Worm (Caenorhabditis elegans): ENCODE measurements around the gene C30G12.1.

DNA sequence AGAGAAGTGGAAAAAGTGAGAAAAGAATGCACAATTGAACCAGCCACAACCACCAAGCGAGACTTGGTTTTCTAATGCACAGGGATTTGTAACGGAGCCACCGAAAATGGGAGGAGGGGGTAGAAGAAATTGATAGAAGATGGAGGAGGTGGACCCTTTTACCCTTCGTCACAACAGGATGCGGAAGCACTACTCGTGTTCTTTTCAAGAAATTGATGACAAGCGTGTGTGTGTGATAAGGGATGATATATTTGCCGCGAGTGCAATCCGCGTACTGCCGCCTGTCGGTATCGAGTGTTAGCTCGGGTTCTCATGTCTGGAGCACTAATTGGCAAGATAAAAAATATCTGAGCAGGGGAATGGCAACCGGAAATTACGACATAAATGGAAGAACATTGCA, 24.8 kb downstream of the C30G12.1 start, which contains the start of gene F21D12.3:
- no peak for TF ChIP-seq lin-39 (tag; optimal IDR thresholded peaks at IDR 0.05)
- no peak for TF ChIP-seq tbx-2 (tag; optimal IDR thresholded peaks at IDR 0.05)
- TF ChIP-seq pqm-1 (tag; optimal IDR thresholded peaks at IDR 0.05) = no peak
- no peak for TF ChIP-seq ceh-82 (tag; optimal IDR thresholded peaks at IDR 0.05)
- TF ChIP-seq snpc-4 (tag; optimal IDR thresholded peaks at IDR 0.05) = no peak
- no peak for TF ChIP-seq ama-1 (optimal IDR thresholded peaks at IDR 0.05)
- no peak for TF ChIP-seq nhr-77 (tag; optimal IDR thresholded peaks at IDR 0.05)
- TF ChIP-seq aly-2 (tag; optimal IDR thresholded peaks at IDR 0.05) = no peak
- TF ChIP-seq ceh-90 (tag; optimal IDR thresholded peaks at IDR 0.05) = no peak
- TF ChIP-seq isw-1 (GFP tag; IDR thresholded peaks at IDR 0.05) = no peak
- no peak for TF ChIP-seq ces-1 (GFP tag; optimal IDR thresholded peaks at IDR 0.05)
